Fruit fly (Drosophila melanogaster): ENCODE data around the gene CG10598.

- TF ChIP-seq psq (GFP tag; optimal IDR thresholded peaks at IDR 0.05) (no peak), br (GFP tag; optimal IDR thresholded peaks at IDR 0.05) (no peak), foxo (GFP tag; optimal IDR thresholded peaks at IDR 0.05) (no peak)
These were observed 18.7 kb downstream of the CG10598 start, which contains the start of gene CG32563 for dm6 chrX:17207865-17208486.

Data from whole organism, wandering third instar larva.